Worm (Caenorhabditis elegans): ENCODE measurements around the gene ZK84.1.

ce11 chrII:5996066-5996465, 24.4 kb upstream of the ZK84.1 start, which contains the start of gene ins-4:
- TF ChIP-seq pha-4 (tag; optimal IDR thresholded peaks at IDR 0.05) (no peak), egl-27 (tag; optimal IDR thresholded peaks at IDR 0.05) (no peak), tbx-2 (tag; optimal IDR thresholded peaks at IDR 0.05) (no peak), fos-1 (tag; optimal IDR thresholded peaks at IDR 0.05) (no peak), zag-1 (tag; optimal IDR thresholded peaks at IDR 0.05) (no peak), fkh-10 (GFP tag; optimal IDR thresholded peaks at IDR 0.05) (no peak), ama-1 (optimal IDR thresholded peaks at IDR 0.05) (no peak), ztf-11 (tag; optimal IDR thresholded peaks at IDR 0.05) (no peak)
